Fruit fly (Drosophila melanogaster): ENCODE results near the gene Mtp.

DNA sequence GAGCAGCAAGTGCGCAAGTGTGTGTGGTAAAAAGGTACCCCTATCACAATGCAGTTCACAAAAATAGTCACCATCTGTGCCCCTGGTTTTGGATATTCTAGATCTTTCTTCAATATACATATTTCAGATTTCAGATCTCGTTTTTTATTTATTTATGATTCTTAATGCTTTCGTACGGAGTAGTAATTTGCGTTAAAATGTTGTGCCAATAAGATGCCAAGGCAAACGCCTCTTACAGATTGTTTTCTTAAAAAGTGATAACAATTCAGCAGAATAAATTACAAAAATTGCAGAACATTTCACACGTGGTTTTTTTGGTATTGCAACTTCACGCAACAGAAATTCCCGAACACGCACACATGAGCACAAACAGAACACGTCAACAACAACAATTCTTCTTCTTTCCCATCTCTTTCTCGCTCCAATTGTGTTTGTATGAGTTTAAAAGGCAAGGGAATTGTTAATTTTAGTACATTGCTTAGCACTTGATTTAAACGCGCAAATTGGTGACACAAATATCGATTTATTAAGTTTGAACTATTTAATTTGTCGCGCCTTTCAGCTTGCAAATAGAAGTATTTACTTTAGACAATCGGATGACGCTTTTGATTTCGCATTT, 4.5 kb downstream of the Mtp start:
- TF ChIP-seq OdsH (GFP tag; optimal IDR thresholded peaks at IDR 0.05) (peak; percentile 78), Met (GFP tag; optimal IDR thresholded peaks at IDR 0.05) (peak; percentile 69), svp (GFP tag) (peak; percentile 90), Hr4 (GFP tag; optimal IDR thresholded peaks at IDR 0.05) (peak; percentile 88), Blimp-1 (GFP tag; optimal IDR thresholded peaks at IDR 0.05) (no peak), CG6808 (GFP tag; optimal IDR thresholded peaks at IDR 0.05) (no peak), CG7368 (GFP tag; optimal IDR thresholded peaks at IDR 0.05) (no peak), Sox14 (GFP tag; optimal IDR thresholded peaks at IDR 0.05) (peak; percentile 78), Hr38 (GFP tag; optimal IDR thresholded peaks at IDR 0.05) (peak; percentile 44), Sox15 (GFP tag; optimal IDR thresholded peaks at IDR 0.05) (peak; percentile 24)

All from whole organism, prepupa.